Fruit fly (Drosophila melanogaster) whole organism, pupa: ENCODE data around the gene Srg1.

ENCODE experiments used
- CG10348 ChIP-seq: fragments of 200-800 bp; sonication (Bioruptor generic); IDR thresholded peaks from 2 replicates; pipeline ENCODE4 v1.3.6; 2022; ENCODE audit warnings: missing biosample characterization, missing genetic modification characterization
- CG12605 ChIP-seq: fragments of 200-800 bp; sonication (Bioruptor generic); IDR thresholded peaks from 2 replicates; pipeline ENCODE4 v1.3.6; 2022; ENCODE audit warnings: missing biosample characterization, missing genetic modification characterization
- CG13204 ChIP-seq: fragments of 200-800 bp; sonication (Bioruptor generic); optimal IDR thresholded peaks from 2 replicates; lab custom pipeline; 2018; ENCODE audit warnings: missing biosample characterization, mild to moderate bottlenecking, missing genetic modification characterization, moderate library complexity
- CG14655 ChIP-seq: fragments of 200-800 bp; sonication (Bioruptor generic); optimal IDR thresholded peaks from 3 replicates; lab custom pipeline; 2017; ENCODE audit warnings: mild to moderate bottlenecking, missing biosample characterization, missing genetic modification reagents, missing genetic modification characterization
- CG15710 ChIP-seq: fragments of 200-800 bp; sonication (Bioruptor generic); optimal IDR thresholded peaks from 2 replicates; lab custom pipeline; 2018; ENCODE audit warnings: missing biosample characterization, mild to moderate bottlenecking, missing genetic modification characterization, moderate library complexity
- CG17806 ChIP-seq: fragments of 200-800 bp; sonication (Bioruptor generic); optimal IDR thresholded peaks from 2 replicates; lab custom pipeline; 2018; ENCODE audit warnings: missing biosample characterization, mild to moderate bottlenecking, missing genetic modification characterization, moderate library complexity
- CG32121 ChIP-seq: fragments of 200-800 bp; sonication (Bioruptor generic); IDR thresholded peaks from 2 replicates; pipeline ENCODE4 v1.3.6; 2022; ENCODE audit warnings: missing biosample characterization, missing genetic modification characterization
- CG34367 ChIP-seq: fragments of 200-800 bp; sonication (Bioruptor generic); optimal IDR thresholded peaks from 2 replicates; lab custom pipeline; 2018; ENCODE audit warnings: missing biosample characterization, mild to moderate bottlenecking, missing genetic modification characterization
- CG4496 ChIP-seq: fragments of 200-800 bp; sonication (Bioruptor generic); IDR thresholded peaks from 3 replicates; pipeline ENCODE4 v1.3.6; 2022; ENCODE audit warnings: missing biosample characterization, missing genetic modification characterization
- CG8159 ChIP-seq: fragments of 200-800 bp; sonication (Bioruptor generic); optimal IDR thresholded peaks from 3 replicates; lab custom pipeline; 2018; ENCODE audit warnings: missing biosample characterization, mild to moderate bottlenecking, missing genetic modification characterization, moderate library complexity
- CG8301 ChIP-seq: fragments of 200-800 bp; sonication (Bioruptor generic); optimal IDR thresholded peaks from 2 replicates; lab custom pipeline; 2018; ENCODE audit warnings: missing biosample characterization, mild to moderate bottlenecking, missing genetic modification characterization
- CG9948 ChIP-seq: fragments of 200-800 bp; sonication (Bioruptor generic); optimal IDR thresholded peaks from 2 replicates; lab custom pipeline; 2018; ENCODE audit warnings: missing biosample characterization, mild to moderate bottlenecking, missing genetic modification characterization, moderate library complexity
- D1 ChIP-seq: fragments of 200-800 bp; sonication (Bioruptor generic); optimal IDR thresholded peaks from 2 replicates; lab custom pipeline; 2018; ENCODE audit warnings: missing biosample characterization, mild to moderate bottlenecking, missing genetic modification characterization, moderate library complexity
- EcR ChIP-seq: fragments of 200-800 bp; sonication (Bioruptor generic); optimal IDR thresholded peaks from 3 replicates; lab custom pipeline; 2019; ENCODE audit warnings: missing biosample characterization, missing genetic modification characterization, mild to moderate bottlenecking, moderate library complexity, missing genetic modification reagents
- Ets98B ChIP-seq: fragments of 200-800 bp; sonication (Bioruptor generic); IDR thresholded peaks from 2 replicates; pipeline ENCODE4 v1.3.6; 2022; ENCODE audit warnings: missing biosample characterization, missing genetic modification characterization
- Pif1A ChIP-seq: fragments of 200-800 bp; sonication (Bioruptor generic); optimal IDR thresholded peaks from 3 replicates; lab custom pipeline; 2016; ENCODE audit warnings: missing biosample characterization, missing genetic modification characterization
- Pif1B ChIP-seq: fragments of 200-800 bp; sonication (Bioruptor generic); optimal IDR thresholded peaks from 3 replicates; lab custom pipeline; 2016; ENCODE audit warnings: missing biosample characterization, missing genetic modification characterization
- Snoo ChIP-seq: fragments of 200-800 bp; sonication (Bioruptor generic); optimal IDR thresholded peaks from 3 replicates; lab custom pipeline; 2017; ENCODE audit warnings: missing biosample characterization, mild to moderate bottlenecking, missing genetic modification characterization, inconsistent platforms
- fd96Ca ChIP-seq: fragments of 200-800 bp; sonication (Bioruptor generic); IDR thresholded peaks from 3 replicates; pipeline ENCODE4 v1.3.6; 2022; ENCODE audit warnings: missing biosample characterization, missing genetic modification characterization
- gl ChIP-seq: fragments of 200-800 bp; sonication (Bioruptor generic); optimal IDR thresholded peaks from 2 replicates; lab custom pipeline; 2018; ENCODE audit warnings: missing biosample characterization, mild to moderate bottlenecking, missing genetic modification characterization
- rn ChIP-seq: fragments of 200-800 bp; sonication (Bioruptor generic); IDR thresholded peaks from 2 replicates; pipeline ENCODE4 v1.3.6; 2022; ENCODE audit warnings: missing biosample characterization, missing genetic modification characterization

Srg1 gene

dm6 chr3R:24864719-24865400 is at the start of gene Srg1, which contains the start of gene Elal:
TSS of gene Srg1 (minus strand) at chr3R:24864732.
TSS of gene Elal (plus strand) at chr3R:24865350.
- TF ChIP-seq CG17806 (tag; lab: Kevin White, UChicago) = peak; percentile 13
- 0 out of 3 replicates have a peak, but pooled peaks have one; percentile 33 for TF ChIP-seq CG4496 (GFP tag; lab: Robert Waterston, UW)
- TF ChIP-seq fd96Ca (GFP tag; lab: Robert Waterston, UW) = no peak
- TF ChIP-seq D1 (tag; lab: Kevin White, UChicago) = no peak
- no peak for TF ChIP-seq Snoo (tag; lab: Kevin White, UChicago)
- no peak for TF ChIP-seq CG12605 (GFP tag; lab: Robert Waterston, UW)
- no peak for TF ChIP-seq CG8301
- TF ChIP-seq CG9948 = peak; percentile 29
- TF ChIP-seq Pif1A (GFP tag; lab: Kevin White, UChicago) = no peak
- no peak for TF ChIP-seq CG34367
- peak; percentile 21 for TF ChIP-seq CG8159 (tag; lab: Kevin White, UChicago)
- TF ChIP-seq CG15710 = peak; percentile 4

dm6 chr3R:24910097-24910496 is 45.6 kb upstream of the Srg1 start:
- TF ChIP-seq CG32121 (GFP tag; lab: Robert Waterston, UW) = peak; percentile 87
- TF ChIP-seq CG8159 (tag; lab: Kevin White, UChicago) = peak; percentile 39
- TF ChIP-seq CG17806 (tag; lab: Kevin White, UChicago) = peak; percentile 41
- no peak for TF ChIP-seq CG9948
- TF ChIP-seq CG15710 = peak; percentile 23
- no peak for TF ChIP-seq CG14655 (GFP tag; lab: Kevin White, UChicago)
- no peak for TF ChIP-seq Snoo (tag; lab: Kevin White, UChicago)
- peak; percentile 50 for TF ChIP-seq Pif1B (GFP tag; lab: Kevin White, UChicago)
- no peak for TF ChIP-seq Pif1A (GFP tag; lab: Kevin White, UChicago)
- TF ChIP-seq EcR = no peak
- no peak for TF ChIP-seq CG13204 (GFP tag; lab: Kevin White, UChicago)
- TF ChIP-seq rn (GFP tag; lab: Robert Waterston, UW) = peak; percentile 65
- no peak for TF ChIP-seq D1 (tag; lab: Kevin White, UChicago)
- peak; percentile 66 for TF ChIP-seq CG8301
- TF ChIP-seq CG12605 (GFP tag; lab: Robert Waterston, UW) = peak; percentile 54; the same call in 1 of the 2 replicates
- TF ChIP-seq gl (tag; lab: Kevin White, UChicago) = no peak
- TF ChIP-seq CG10348 (GFP tag; lab: Robert Waterston, UW) = no peak
- peak; percentile 86 for TF ChIP-seq CG4496 (GFP tag; lab: Robert Waterston, UW)
- peak; percentile 86 for TF ChIP-seq Ets98B
- peak; percentile 2 for TF ChIP-seq CG34367
- peak; percentile 77; the same call in 2 of the 3 replicates for TF ChIP-seq fd96Ca (GFP tag; lab: Robert Waterston, UW)

- TF ChIP-seq Snoo (tag; lab: Kevin White, UChicago) (no peak), CG8301 (peak; percentile 38), CG32121 (GFP tag; lab: Robert Waterston, UW) (peak; percentile 68), Ets98B (peak; percentile 66), fd96Ca (GFP tag; lab: Robert Waterston, UW) (0 out of 3 replicates have a peak, but pooled peaks have one; percentile 34), rn (GFP tag; lab: Robert Waterston, UW) (no peak), CG14655 (GFP tag; lab: Kevin White, UChicago) (peak; percentile 28)
Observed at dm6 chr3R:24908034-24908433, 43.5 kb upstream of the Srg1 start.

dm6 chr3R:24906648-24907047 is 42.1 kb upstream of the Srg1 start:
- TF ChIP-seq CG4496 (GFP tag; lab: Robert Waterston, UW) = peak; percentile 55; the same call in 1 of the 3 replicates
- TF ChIP-seq Ets98B = peak; percentile 25; the same call in 1 of the 2 replicates
- TF ChIP-seq CG13204 (GFP tag; lab: Kevin White, UChicago) = no peak
- TF ChIP-seq CG32121 (GFP tag; lab: Robert Waterston, UW) = peak; percentile 64
- 0 out of 3 replicates have a peak, but pooled peaks have one; percentile 30 for TF ChIP-seq fd96Ca (GFP tag; lab: Robert Waterston, UW)
- no peak for TF ChIP-seq Pif1A (GFP tag; lab: Kevin White, UChicago)
- peak; percentile 9 for TF ChIP-seq CG8301
- TF ChIP-seq CG12605 (GFP tag; lab: Robert Waterston, UW) = peak; percentile 45; the same call in 1 of the 2 replicates
- no peak for TF ChIP-seq EcR

- TF ChIP-seq CG8159 (tag; lab: Kevin White, UChicago) (peak; percentile 53), CG10348 (GFP tag; lab: Robert Waterston, UW) (no peak), Pif1B (GFP tag; lab: Kevin White, UChicago) (peak; percentile 51), CG13204 (GFP tag; lab: Kevin White, UChicago) (no peak), rn (GFP tag; lab: Robert Waterston, UW) (no peak), CG9948 (no peak), CG12605 (GFP tag; lab: Robert Waterston, UW) (no peak), Snoo (tag; lab: Kevin White, UChicago) (no peak), CG4496 (GFP tag; lab: Robert Waterston, UW) (peak; percentile 42; the same call in 1 of the 3 replicates), gl (tag; lab: Kevin White, UChicago) (no peak), CG32121 (GFP tag; lab: Robert Waterston, UW) (peak; percentile 56), CG15710 (no peak), CG8301 (peak; percentile 79), Ets98B (peak; percentile 23; the same call in 1 of the 2 replicates), CG14655 (GFP tag; lab: Kevin White, UChicago) (peak; percentile 81), fd96Ca (GFP tag; lab: Robert Waterston, UW) (no peak), Pif1A (GFP tag; lab: Kevin White, UChicago) (peak; percentile 54), EcR (no peak), CG17806 (tag; lab: Kevin White, UChicago) (no peak)
Observed at dm6 chr3R:24905959-24906634, 41.6 kb upstream of the Srg1 start, which contains the start of gene CG13643. TSS of gene CG13643 (minus strand) at chr3R:24906004.
